Fruit fly (Drosophila melanogaster) whole organism, embryonic: ENCODE results near the gene CG5104.

Experiments used
- CG10274 ChIP-seq: fragments of 200-800 bp; sonication (Bioruptor generic); optimal IDR thresholded peaks from 3 replicates; lab custom pipeline; 2017; ENCODE audit warnings: missing biosample characterization, mild to moderate bottlenecking, missing genetic modification characterization
- CG1233 ChIP-seq: fragments of 200-800 bp; sonication (Bioruptor generic); optimal IDR thresholded peaks from 4 replicates; lab custom pipeline; 2018; ENCODE audit warnings: missing biosample characterization, mild to moderate bottlenecking, missing genetic modification characterization
- CG13424 ChIP-seq: fragments of 200-800 bp; sonication (Bioruptor generic); optimal IDR thresholded peaks from 2 replicates; lab custom pipeline; 2019; ENCODE audit warnings: missing biosample characterization, mild to moderate bottlenecking, missing genetic modification characterization, moderate library complexity
- CG14860 ChIP-seq: fragments of 200-800 bp; sonication (Bioruptor generic); IDR thresholded peaks from 3 replicates; pipeline ENCODE4 v1.3.6; 2022; ENCODE audit warnings: missing biosample characterization, missing genetic modification characterization; ENCODE audit not compliant: partially characterized antibody
- CG17829 ChIP-seq: fragments of 200-800 bp; optimal IDR thresholded peaks from 2 replicates; lab custom pipeline; 2019; ENCODE audit warnings: missing biosample characterization, mild to moderate bottlenecking, missing genetic modification characterization, moderate library complexity
- CG17912 ChIP-seq: fragments of 200-800 bp; sonication (Bioruptor generic); optimal IDR thresholded peaks from 2 replicates; lab custom pipeline; 2018; ENCODE audit warnings: missing biosample characterization, mild to moderate bottlenecking, missing genetic modification characterization
- CG18262 ChIP-seq: fragments of 200-800 bp; optimal IDR thresholded peaks from 3 replicates; lab custom pipeline; 2019; ENCODE audit warnings: missing biosample characterization, mild to moderate bottlenecking, missing genetic modification characterization, moderate library complexity
- CG2712 ChIP-seq: fragments of 200-800 bp; optimal IDR thresholded peaks from 3 replicates; lab custom pipeline; 2019; ENCODE audit warnings: missing biosample characterization, mild to moderate bottlenecking, missing genetic modification characterization, moderate library complexity
- CG33557 ChIP-seq: fragments of 200-800 bp; sonication (Bioruptor generic); optimal IDR thresholded peaks from 2 replicates; lab custom pipeline; 2019; ENCODE audit warnings: missing biosample characterization, mild to moderate bottlenecking, missing genetic modification characterization, moderate library complexity
- CG6689 ChIP-seq: fragments of 200-800 bp; sonication (Bioruptor generic); IDR thresholded peaks from 2 replicates; pipeline ENCODE4 v1.3.6; 2022; ENCODE audit warnings: missing biosample characterization, missing genetic modification characterization
- CG6791 ChIP-seq: fragments of 200-800 bp; sonication (Bioruptor generic); IDR thresholded peaks from 3 replicates; pipeline ENCODE4 v1.3.6; 2022; ENCODE audit warnings: missing biosample characterization, missing genetic modification characterization; ENCODE audit not compliant: partially characterized antibody
- CG7839 ChIP-seq: fragments of 200-800 bp; sonication (Bioruptor generic); optimal IDR thresholded peaks from 3 replicates; lab custom pipeline; 2018; ENCODE audit warnings: missing biosample characterization, mild to moderate bottlenecking, missing genetic modification characterization, moderate library complexity
- CG8388 ChIP-seq: fragments of 200-800 bp; sonication (Bioruptor generic); optimal IDR thresholded peaks from 2 replicates; lab custom pipeline; 2019; ENCODE audit warnings: missing biosample characterization, mild to moderate bottlenecking, missing genetic modification characterization, moderate library complexity
- D19B ChIP-seq: fragments of 200-800 bp; sonication (Bioruptor generic); optimal IDR thresholded peaks from 2 replicates; lab custom pipeline; 2017; ENCODE audit warnings: missing biosample characterization, mild to moderate bottlenecking, missing genetic modification characterization
- Dll ChIP-seq: fragments of 200-800 bp; sonication (Bioruptor generic); IDR thresholded peaks from 4 replicates; pipeline ENCODE4 v1.3.6; 2022; ENCODE audit warnings: missing biosample characterization, missing genetic modification characterization; ENCODE audit not compliant: partially characterized antibody
- Dref ChIP-seq: fragments of 200-800 bp; sonication (Bioruptor generic); IDR thresholded peaks from 2 replicates; pipeline ENCODE4 v1.3.6; 2022; ENCODE audit warnings: missing biosample characterization, missing genetic modification characterization
- Fer2 ChIP-seq: fragments of 200-800 bp; sonication (Bioruptor generic); optimal IDR thresholded peaks from 2 replicates; lab custom pipeline; 2018; ENCODE audit warnings: missing biosample characterization, mild to moderate bottlenecking, missing genetic modification characterization, moderate library complexity
- Gug ChIP-seq: fragments of 200-800 bp; sonication (Bioruptor generic); IDR thresholded peaks from 4 replicates; pipeline ENCODE4 v1.3.6; 2022; ENCODE audit warnings: missing biosample characterization, missing genetic modification characterization
- HLH4C ChIP-seq: fragments of 200-800 bp; sonication (Bioruptor generic); IDR thresholded peaks from 3 replicates; pipeline ENCODE4 v1.3.6; 2022; ENCODE audit warnings: missing biosample characterization, missing genetic modification characterization; ENCODE audit not compliant: partially characterized antibody
- Mes4 ChIP-seq: fragments of 200-800 bp; sonication (Bioruptor generic); optimal IDR thresholded peaks from 2 replicates; lab custom pipeline; 2016; ENCODE audit warnings: missing biosample characterization, missing genetic modification characterization
- Opbp ChIP-seq: fragments of 200-800 bp; sonication (Bioruptor generic); IDR thresholded peaks from 3 replicates; pipeline ENCODE4 v1.3.6; 2022; ENCODE audit warnings: missing biosample characterization, missing genetic modification characterization; ENCODE audit not compliant: partially characterized antibody
- Usf ChIP-seq: fragments of 200-800 bp; sonication (Bioruptor generic); optimal IDR thresholded peaks from 2 replicates; lab custom pipeline; 2017; ENCODE audit warnings: missing genotype, missing biosample characterization, missing genetic modification characterization
- ab ChIP-seq: fragments of 200-800 bp; sonication (Bioruptor generic); optimal IDR thresholded peaks from 2 replicates; lab custom pipeline; 2016; ENCODE audit warnings: missing biosample characterization, missing genetic modification characterization
- aop ChIP-seq: fragments of 200-800 bp; sonication (Bioruptor generic); IDR thresholded peaks from 2 replicates; pipeline ENCODE4 v1.3.6; 2022; ENCODE audit warnings: missing biosample characterization, missing genetic modification characterization
- ap ChIP-seq: fragments of 200-800 bp; sonication (Bioruptor generic); IDR thresholded peaks from 2 replicates; pipeline ENCODE4 v1.3.6; 2022; ENCODE audit warnings: missing biosample characterization, missing genetic modification characterization
- ato ChIP-seq: fragments of 200-800 bp; sonication (Bioruptor generic); IDR thresholded peaks from 2 replicates; pipeline ENCODE4 v1.3.6; 2022; ENCODE audit warnings: missing biosample characterization, missing genetic modification characterization; ENCODE audit not compliant: partially characterized antibody
- chinmo ChIP-seq: fragments of 200-800 bp; sonication (Bioruptor generic); IDR thresholded peaks from 4 replicates; pipeline ENCODE4 v1.3.6; 2022; ENCODE audit warnings: missing biosample characterization, missing genetic modification characterization; ENCODE audit not compliant: partially characterized antibody
- dan ChIP-seq: fragments of 200-800 bp; sonication (Bioruptor generic); IDR thresholded peaks from 2 replicates; pipeline ENCODE4 v1.3.6; 2022; ENCODE audit warnings: missing biosample characterization, missing genetic modification characterization
- disco-r ChIP-seq: fragments of 200-800 bp; sonication (Bioruptor generic); optimal IDR thresholded peaks from 2 replicates; lab custom pipeline; 2016; ENCODE audit warnings: missing biosample characterization, missing genetic modification characterization
- eve ChIP-seq, 2 experiments: fragments of >200 bp; optimal IDR thresholded peaks; 2 replicates each; lab custom pipeline; 2017; ENCODE audit warnings: missing biosample characterization in 2 of 2, missing genetic modification characterization in 2 of 2
- fd3F ChIP-seq: fragments of 200-800 bp; sonication (Bioruptor generic); optimal IDR thresholded peaks from 2 replicates; lab custom pipeline; 2018; ENCODE audit warnings: missing biosample characterization, mild to moderate bottlenecking, missing genetic modification characterization, moderate library complexity
- grn ChIP-seq: fragments of 200-800 bp; sonication (Bioruptor generic); optimal IDR thresholded peaks from 3 replicates; lab custom pipeline; 2017; ENCODE audit warnings: missing biosample characterization, missing genetic modification characterization
- hb ChIP-seq: fragments of 200-800 bp; sonication (Bioruptor generic); IDR thresholded peaks from 3 replicates; pipeline ENCODE4 v1.3.6; 2022; ENCODE audit warnings: missing biosample characterization, missing genetic modification characterization; ENCODE audit not compliant: partially characterized antibody
- hbn ChIP-seq: fragments of 200-800 bp; sonication (Bioruptor generic); IDR thresholded peaks from 2 replicates; pipeline ENCODE4 v1.3.6; 2022; ENCODE audit warnings: missing biosample characterization, missing genetic modification characterization; ENCODE audit not compliant: partially characterized antibody
- her ChIP-seq: fragments of 200-800 bp; sonication (Bioruptor generic); optimal IDR thresholded peaks from 2 replicates; lab custom pipeline; 2016; ENCODE audit warnings: missing biosample characterization, missing genetic modification characterization
- jigr1 ChIP-seq: fragments of 200-800 bp; sonication (Bioruptor generic); IDR thresholded peaks from 3 replicates; pipeline ENCODE4 v1.3.6; 2022; ENCODE audit warnings: missing biosample characterization, missing genetic modification characterization
- ken ChIP-seq: fragments of 200-800 bp; sonication (Bioruptor generic); IDR thresholded peaks from 3 replicates; pipeline ENCODE4 v1.3.6; 2022; ENCODE audit warnings: missing biosample characterization, missing genetic modification characterization
- knrl ChIP-seq: fragments of 200-800 bp; sonication (Bioruptor generic); IDR thresholded peaks from 3 replicates; pipeline ENCODE4 v1.3.6; 2022; ENCODE audit warnings: missing biosample characterization, missing genetic modification characterization; ENCODE audit not compliant: partially characterized antibody
- mld ChIP-seq: fragments of 200-800 bp; sonication (Bioruptor generic); IDR thresholded peaks from 3 replicates; pipeline ENCODE4 v1.3.6; 2022; ENCODE audit warnings: missing biosample characterization, missing genetic modification characterization; ENCODE audit not compliant: partially characterized antibody
- nerfin-2 ChIP-seq: fragments of 200-800 bp; sonication (Bioruptor generic); IDR thresholded peaks from 2 replicates; pipeline ENCODE4 v1.3.6; 2022; ENCODE audit warnings: missing biosample characterization, missing genetic modification characterization; ENCODE audit not compliant: partially characterized antibody
- otp ChIP-seq: fragments of 200-800 bp; sonication (Bioruptor generic); IDR thresholded peaks from 3 replicates; pipeline ENCODE4, ENCODE4 v1.3.6; 2022; ENCODE audit warnings: missing biosample characterization, missing genetic modification characterization
- pb ChIP-seq: fragments of 200-800 bp; sonication (Bioruptor generic); optimal IDR thresholded peaks from 3 replicates; lab custom pipeline; 2016; ENCODE audit warnings: missing biosample characterization, missing genetic modification characterization
- sd ChIP-seq: fragments of 200-800 bp; sonication (Bioruptor generic); optimal IDR thresholded peaks from 3 replicates; lab custom pipeline; 2018; ENCODE audit warnings: missing biosample characterization, mild to moderate bottlenecking, missing genetic modification characterization, moderate library complexity
- shn ChIP-seq: fragments of 200-800 bp; sonication (Bioruptor generic); optimal IDR thresholded peaks from 3 replicates; lab custom pipeline; 2016; ENCODE audit warnings: missing biosample characterization, missing genetic modification characterization
- tna ChIP-seq: fragments of 200-800 bp; sonication (Bioruptor generic); IDR thresholded peaks from 2 replicates; pipeline ENCODE4 v1.3.6; 2022; ENCODE audit warnings: missing biosample characterization, missing genetic modification characterization; ENCODE audit not compliant: partially characterized antibody
- trh ChIP-seq: fragments of 200-800 bp; sonication (Bioruptor generic); optimal IDR thresholded peaks from 2 replicates; lab custom pipeline; 2016; ENCODE audit warnings: missing biosample characterization, missing genetic modification characterization
- vnd ChIP-seq: fragments of 200-800 bp; sonication (Bioruptor generic); IDR thresholded peaks from 3 replicates; pipeline ENCODE4 v1.3.6; 2022; ENCODE audit warnings: missing biosample characterization, missing genetic modification characterization; ENCODE audit not compliant: partially characterized antibody
- wor ChIP-seq: fragments of 200-800 bp; sonication (Bioruptor generic); IDR thresholded peaks from 2 replicates; pipeline ENCODE4 v1.3.6; 2022; ENCODE audit warnings: missing biosample characterization, missing genetic modification characterization
- zfh1 ChIP-seq: fragments of 200-800 bp; sonication (Bioruptor generic); IDR thresholded peaks from 3 replicates; pipeline ENCODE4 v1.3.6; 2022; ENCODE audit warnings: missing biosample characterization, missing genetic modification characterization

Gene CG5104

DNA sequence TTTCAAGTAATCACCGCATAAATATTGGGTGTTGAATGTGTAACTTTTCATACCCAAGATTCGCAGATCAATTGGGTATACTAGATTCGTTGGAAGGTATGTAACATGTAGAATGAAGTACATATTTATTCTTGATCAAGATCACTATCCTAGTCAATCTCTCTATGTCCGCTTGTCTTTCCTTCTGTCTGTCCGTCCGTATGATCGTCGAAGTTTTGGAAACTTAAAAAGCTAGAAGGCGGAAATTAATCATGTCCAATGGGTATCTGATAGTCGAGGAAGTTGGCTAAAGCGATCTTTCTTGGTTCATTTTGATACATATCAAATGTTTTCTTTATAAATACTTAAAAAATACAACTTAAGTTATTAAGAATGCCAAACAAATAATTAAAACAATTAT lies 33.2 kb upstream of the CG5104 start:
- TF ChIP-seq Dll (GFP tag; lab: Robert Waterston, UW) (0 out of 4 replicates have a peak, but pooled peaks have one; percentile 27), CG18262 (tag; lab: Kevin White, UChicago) (no peak), fd3F (GFP tag; lab: Kevin White, UChicago) (no peak), pb (GFP tag; lab: Kevin White, UChicago) (no peak), vnd (GFP tag; lab: Robert Waterston, UW) (peak; percentile 61), ato (GFP tag; lab: Robert Waterston, UW) (0 out of 2 replicates have a peak, but pooled peaks have one; percentile 9), grn (GFP tag; lab: Kevin White, UChicago) (no peak), mld (GFP tag; lab: Robert Waterston, UW) (0 out of 3 replicates have a peak, but pooled peaks have one; percentile 45), CG33557 (GFP tag; lab: Kevin White, UChicago) (no peak), CG6689 (GFP tag; lab: Robert Waterston, UW) (no peak), disco-r (no peak), sd (tag; lab: Kevin White, UChicago) (no peak), CG14860 (peak; percentile 60; the same call in 1 of the 3 replicates), CG7839 (tag; lab: Kevin White, UChicago) (no peak), HLH4C (peak; percentile 69), CG10274 (GFP tag; lab: Kevin White, UChicago) (no peak), CG13424 (tag; lab: Kevin White, UChicago) (no peak), CG2712 (tag; lab: Kevin White, UChicago) (no peak), CG6791 (GFP tag; lab: Robert Waterston, UW) (0 out of 3 replicates have a peak, but pooled peaks have one; percentile 20), D19B (GFP tag; lab: Kevin White, UChicago) (no peak), otp (GFP tag; lab: Robert Waterston, UW) (no peak), dan (GFP tag; lab: Robert Waterston, UW) (no peak), ap (GFP tag; lab: Robert Waterston, UW) (no peak), Usf (no peak), hb (GFP tag; lab: Robert Waterston, UW) (0 out of 3 replicates have a peak, but pooled peaks have one; percentile 58), jigr1 (GFP tag; lab: Robert Waterston, UW) (no peak), CG17912 (GFP tag; lab: Kevin White, UChicago) (no peak), knrl (GFP tag; lab: Robert Waterston, UW) (no peak), Opbp (GFP tag; lab: Robert Waterston, UW) (no peak), nerfin-2 (GFP tag; lab: Robert Waterston, UW) (peak; percentile 59; the same call in 1 of the 2 replicates), Mes4 (no peak), zfh1 (GFP tag; lab: Robert Waterston, UW) (no peak), tna (peak; percentile 33; the same call in 1 of the 2 replicates), Fer2 (tag; lab: Kevin White, UChicago) (no peak), wor (GFP tag; lab: Robert Waterston, UW) (no peak)

DNA sequence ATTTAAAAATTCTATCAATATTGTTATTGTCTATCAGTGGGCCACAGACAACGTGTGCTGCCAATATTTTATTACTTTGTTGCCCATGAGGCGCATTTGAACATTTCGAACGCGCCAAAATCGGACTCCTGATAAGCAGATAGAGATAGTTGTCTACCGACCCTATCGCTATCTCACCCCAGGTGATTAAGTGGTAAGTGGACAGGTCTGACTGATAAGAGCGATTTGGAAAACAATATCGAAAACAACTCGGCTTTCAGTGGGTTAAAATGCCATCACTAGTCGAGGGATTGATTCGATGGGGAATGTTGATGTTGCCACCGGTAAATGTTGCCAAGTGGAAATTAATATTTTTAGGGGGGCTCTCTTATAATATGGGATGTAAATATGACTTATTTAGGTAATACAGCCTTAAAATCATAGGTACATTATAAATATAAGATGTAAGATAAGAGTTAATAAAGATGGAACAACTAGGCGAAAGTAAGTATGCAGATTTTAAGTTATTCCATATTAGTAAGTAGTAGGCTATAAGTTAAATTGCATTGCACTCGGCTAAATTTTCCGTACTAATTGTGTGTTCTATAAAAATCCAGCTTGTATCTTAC lies 29.2 kb upstream of the CG5104 start, which contains the start of gene ND-39:
Gene ND-39, plus strand, starts transcription at position 558 of the 608 bp plus-strand sequence.
- TF ChIP-seq aop (GFP tag; lab: Robert Waterston, UW) (no peak), her (GFP tag; lab: Kevin White, UChicago) (no peak), CG8388 (GFP tag; lab: Kevin White, UChicago) (no peak), chinmo (GFP tag; lab: Robert Waterston, UW) (no peak), pb (GFP tag; lab: Kevin White, UChicago) (no peak), vnd (GFP tag; lab: Robert Waterston, UW) (peak; percentile 29; the same call in 1 of the 3 replicates), HLH4C (no peak), ab (GFP tag; lab: Kevin White, UChicago) (no peak), CG1233 (GFP tag; lab: Kevin White, UChicago) (no peak), eve (GFP tag; optimal IDR thresholded peaks at IDR 0.05; lab: Kevin White, UChicago) (no peak), Dref (GFP tag; lab: Robert Waterston, UW) (peak; percentile 54), CG17829 (tag; lab: Kevin White, UChicago) (no peak), Gug (GFP tag; lab: Robert Waterston, UW) (no peak), shn (GFP tag; lab: Kevin White, UChicago) (no peak), trh (no peak), ken (GFP tag; lab: Robert Waterston, UW) (no peak), hbn (no peak)
